Fruit fly (Drosophila melanogaster) whole organism, adult: Measurements from ENCODE around the gene CG11436.

Experiments
- bab1 ChIP-seq: fragments of 200-800 bp; sonication (Bioruptor generic); optimal IDR thresholded peaks from 3 replicates; lab custom pipeline; 2019; ENCODE audit warnings: missing biosample characterization, mild to moderate bottlenecking, missing genetic modification characterization, moderate library complexity
- toe ChIP-seq: fragments of 200-800 bp; sonication (Bioruptor generic); optimal IDR thresholded peaks from 2 replicates; lab custom pipeline; 2016; ENCODE audit warnings: missing biosample characterization, missing genetic modification characterization

DNA sequence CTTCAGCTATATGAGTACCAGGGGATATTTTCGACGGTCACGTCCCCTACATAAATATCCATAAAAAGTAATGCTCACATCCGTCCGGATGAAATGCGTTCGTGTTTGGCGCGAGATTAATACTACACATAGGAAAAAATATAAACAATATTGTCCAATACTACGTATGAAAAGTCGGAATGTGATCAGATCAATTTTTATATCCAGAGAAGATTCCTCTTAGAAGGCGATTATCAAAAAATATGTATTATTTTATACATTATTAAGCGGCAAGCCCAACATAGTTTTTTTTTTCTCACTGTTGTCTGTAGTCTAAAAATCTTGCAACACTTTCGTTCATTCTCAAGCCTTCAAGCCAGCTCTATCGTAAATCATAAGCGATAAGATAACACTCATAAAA is 22.3 kb upstream of the CG11436 start:
- TF ChIP-seq bab1 (GFP tag; lab: Kevin White, UChicago) (no peak), toe (GFP tag; lab: Kevin White, UChicago) (no peak)
